Worm (Caenorhabditis elegans) whole organism, young adult: ENCODE data around the gene F49C12.1.

ENCODE experiments used
- B0019.2 ChIP-seq: fragments of 200-800 bp; sonication (Bioruptor generic); conservative IDR thresholded peaks from 2 replicates; pipeline ENCODE4 v1.3.6; 2022; ENCODE audit warnings: missing genetic modification reagents, missing genetic modification characterization, missing compliant biosample characterization
- B0035.1 ChIP-seq: sonication (generic microtip); optimal IDR thresholded peaks from 2 replicates; lab custom pipeline; 2016; ENCODE audit warnings: missing genetic modification characterization, mild to moderate bottlenecking, missing compliant biosample characterization, missing genotype, missing genetic modification reagents
- C06A6.2 ChIP-seq: fragments of 200-800 bp; sonication (Bioruptor generic); conservative IDR thresholded peaks from 2 replicates; pipeline ENCODE4 v1.3.6; 2022; ENCODE audit warnings: missing genetic modification characterization, missing compliant biosample characterization
- C17E4.6 ChIP-seq: fragments of 200-800 bp; sonication (Bioruptor generic); IDR thresholded peaks from 2 replicates; pipeline ENCODE4 v1.3.6; 2022; ENCODE audit warnings: missing genetic modification reagents, missing genetic modification characterization, missing compliant biosample characterization
- F39B2.1 ChIP-seq: fragments of 200-800 bp; sonication (Bioruptor generic); IDR thresholded peaks from 2 replicates; pipeline ENCODE4 v1.3.6; 2022; ENCODE audit warnings: missing genetic modification reagents, missing genetic modification characterization, missing compliant biosample characterization
- Y56A3A.18 ChIP-seq: fragments of 200-800 bp; sonication (Bioruptor generic); IDR thresholded peaks from 2 replicates; pipeline ENCODE4 v1.3.6; 2022; ENCODE audit warnings: missing genetic modification reagents, missing genetic modification characterization, missing compliant biosample characterization
- aptf-2 ChIP-seq: fragments of 200-800 bp; sonication (Bioruptor generic); conservative IDR thresholded peaks from 2 replicates; pipeline ENCODE4 v1.3.6; 2022; ENCODE audit warnings: missing genetic modification reagents, missing genetic modification characterization, missing compliant biosample characterization
- aptf-3 ChIP-seq: fragments of 200-800 bp; sonication (Bioruptor generic); IDR thresholded peaks from 2 replicates; pipeline ENCODE4 v1.3.6; 2022; ENCODE audit warnings: missing genetic modification characterization, missing compliant biosample characterization
- atf-7 ChIP-seq: sonication (generic microtip); optimal IDR thresholded peaks from 2 replicates; lab custom pipeline; 2017; ENCODE audit warnings: mild to moderate bottlenecking, missing genetic modification characterization, missing compliant biosample characterization
- athp-1 ChIP-seq: sonication (generic microtip); optimal IDR thresholded peaks from 2 replicates; lab custom pipeline; 2017; ENCODE audit warnings: mild to moderate bottlenecking, missing genetic modification characterization, missing compliant biosample characterization
- attf-3 ChIP-seq: fragments of 200-800 bp; sonication (Bioruptor generic); conservative IDR thresholded peaks from 2 replicates; pipeline ENCODE4 v1.3.6; 2022; ENCODE audit warnings: missing genetic modification reagents, missing genetic modification characterization, missing compliant biosample characterization
- ceh-40 ChIP-seq: fragments of 200-800 bp; sonication (Bioruptor generic); IDR thresholded peaks from 2 replicates; pipeline ENCODE4 v1.3.6; 2022; ENCODE audit warnings: missing genetic modification characterization, missing compliant biosample characterization
- ceh-58 ChIP-seq: fragments of 200-800 bp; sonication (Bioruptor generic); IDR thresholded peaks from 2 replicates; pipeline ENCODE4 v1.3.6; 2022; ENCODE audit warnings: missing genetic modification characterization, missing compliant biosample characterization
- ceh-79 ChIP-seq: sonication (generic microtip); optimal IDR thresholded peaks from 2 replicates; lab custom pipeline; 2017; ENCODE audit warnings: mild to moderate bottlenecking, missing genetic modification characterization, missing compliant biosample characterization
- dox-1 ChIP-seq: fragments of 200-800 bp; sonication (Bioruptor generic); IDR thresholded peaks from 2 replicates; pipeline ENCODE4 v1.3.6; 2022; ENCODE audit warnings: missing genetic modification reagents, missing genetic modification characterization, missing compliant biosample characterization
- dpff-1 ChIP-seq: sonication (generic microtip); optimal IDR thresholded peaks from 2 replicates; lab custom pipeline; 2017; ENCODE audit warnings: mild to moderate bottlenecking, missing genetic modification characterization, missing compliant biosample characterization
- dpl-1 ChIP-seq: fragments of 150-350 bp; optimal IDR thresholded peaks from 2 replicates; lab custom pipeline; 2014; ENCODE audit warnings: missing biosample characterization, missing genetic modification reagents, missing genetic modification characterization
- efl-1 ChIP-seq: fragments of 150-350 bp; optimal IDR thresholded peaks from 2 replicates; lab custom pipeline; 2014; ENCODE audit warnings: missing biosample characterization, missing genetic modification reagents, missing genetic modification characterization
- egl-18 ChIP-seq: fragments of 200-800 bp; sonication (Bioruptor generic); IDR thresholded peaks from 2 replicates; pipeline ENCODE4 v1.3.6; 2022; ENCODE audit warnings: missing genetic modification reagents, missing genetic modification characterization, missing compliant biosample characterization
- egrh-3 ChIP-seq: fragments of 200-800 bp; sonication (Bioruptor generic); IDR thresholded peaks from 2 replicates; pipeline ENCODE4 v1.3.6; 2022; ENCODE audit warnings: missing genetic modification reagents, missing genetic modification characterization, missing compliant biosample characterization
- fkh-3 ChIP-seq: sonication (generic microtip); optimal IDR thresholded peaks from 2 replicates; lab custom pipeline; 2016; ENCODE audit warnings: mild to moderate bottlenecking, missing genetic modification characterization, missing compliant biosample characterization
- him-1 ChIP-seq: sonication (generic microtip); optimal IDR thresholded peaks from 2 replicates; lab custom pipeline; 2016; ENCODE audit warnings: missing genotype, missing genetic modification reagents, missing genetic modification characterization, missing compliant biosample characterization
- hlh-26 ChIP-seq: fragments of 200-800 bp; sonication (Bioruptor generic); conservative IDR thresholded peaks from 2 replicates; pipeline ENCODE4 v1.3.6; 2022; ENCODE audit warnings: missing genetic modification reagents, missing genetic modification characterization, missing compliant biosample characterization
- hmg-1.2 ChIP-seq: fragments of 200-800 bp; sonication (Bioruptor generic); IDR thresholded peaks from 2 replicates; pipeline ENCODE4 v1.3.6; 2022; ENCODE audit warnings: missing genetic modification reagents, missing genetic modification characterization, missing compliant biosample characterization
- let-526 ChIP-seq: fragments of 200-800 bp; sonication (Bioruptor generic); IDR thresholded peaks from 2 replicates; pipeline ENCODE4 v1.3.6; 2022; ENCODE audit warnings: missing genetic modification reagents, missing genetic modification characterization, missing compliant biosample characterization
- lin-35 ChIP-seq, 3 experiments: fragments of 150-350 bp in 2 of 3; sonication (generic microtip) in 1 of 3; optimal IDR thresholded peaks; 2 replicates each; lab custom pipeline; 2014 to 2018; ENCODE audit warnings: missing biosample characterization in 3 of 3, missing genetic modification characterization in 3 of 3, missing genetic modification reagents in 3 of 3
- lin-40 ChIP-seq: sonication (generic microtip); optimal IDR thresholded peaks from 2 replicates; lab custom pipeline; 2016; ENCODE audit warnings: missing genetic modification characterization, mild to moderate bottlenecking, missing compliant biosample characterization, missing genotype, missing genetic modification reagents
- lin-54 ChIP-seq: fragments of 200-800 bp; sonication (Bioruptor generic); optimal IDR thresholded peaks from 2 replicates; lab custom pipeline; 2018; ENCODE audit warnings: mild to moderate bottlenecking, missing genetic modification characterization, missing compliant biosample characterization
- madf-6 ChIP-seq: fragments of 200-800 bp; sonication (Bioruptor generic); IDR thresholded peaks from 2 replicates; pipeline ENCODE4 v1.3.6; 2022; ENCODE audit warnings: missing genetic modification reagents, missing genetic modification characterization, missing compliant biosample characterization
- mel-28 ChIP-seq: sonication (generic microtip); optimal IDR thresholded peaks from 2 replicates; lab custom pipeline; 2016; ENCODE audit warnings: borderline replicate concordance, mild to moderate bottlenecking, missing genetic modification characterization, missing compliant biosample characterization
- mes-4 ChIP-seq: sonication (generic microtip); optimal IDR thresholded peaks from 2 replicates; lab custom pipeline; 2016; ENCODE audit warnings: missing genotype, missing genetic modification characterization, missing compliant biosample characterization
- nfya-1 ChIP-seq: sonication (generic microtip); optimal IDR thresholded peaks from 2 replicates; lab custom pipeline; 2017; ENCODE audit warnings: antibody characterized with exemption, missing compliant biosample characterization, missing genetic modification characterization, borderline replicate concordance; ENCODE audit not compliant: insufficient read depth
- nhr-27 ChIP-seq: fragments of 200-800 bp; sonication (Bioruptor generic); optimal IDR thresholded peaks from 2 replicates; lab custom pipeline; 2018; ENCODE audit warnings: mild to moderate bottlenecking, missing genetic modification characterization, moderate library complexity, missing compliant biosample characterization
- pbrm-1 ChIP-seq: fragments of 200-800 bp; sonication (Bioruptor generic); IDR thresholded peaks from 2 replicates; pipeline ENCODE4 v1.3.6; 2022; ENCODE audit warnings: missing genetic modification reagents, missing genetic modification characterization, missing compliant biosample characterization
- sdz-38 ChIP-seq: sonication (generic microtip); optimal IDR thresholded peaks from 2 replicates; lab custom pipeline; 2016; ENCODE audit warnings: missing genotype, missing genetic modification characterization, missing compliant biosample characterization
- snpc-1.3 ChIP-seq: sonication (generic microtip); optimal IDR thresholded peaks from 2 replicates; lab custom pipeline; 2017; ENCODE audit warnings: missing genetic modification characterization, mild to moderate bottlenecking, missing compliant biosample characterization, antibody characterized with exemption, moderate library complexity, missing genotype, missing genetic modification reagents; ENCODE audit not compliant: insufficient read depth
- snpc-4 ChIP-seq, 5 experiments: fragments of 150-350 bp in 1 of 5; sonication (generic microtip) in 4 of 5; optimal IDR thresholded peaks; 2 replicates each; lab custom pipeline; 2014 to 2018; ENCODE audit warnings: missing genetic modification characterization in 5 of 5, missing biosample characterization in 3 of 5, antibody characterized with exemption in 2 of 5, mild to moderate bottlenecking in 2 of 5, missing compliant biosample characterization in 2 of 5, missing genotype in 2 of 5, moderate library complexity in 2 of 5, missing genetic modification reagents in 1 of 5
- somi-1 ChIP-seq: fragments of 200-800 bp; sonication (Bioruptor generic); optimal IDR thresholded peaks from 2 replicates; lab custom pipeline; 2018; ENCODE audit warnings: mild to moderate bottlenecking, missing genetic modification characterization, missing compliant biosample characterization
- unc-62 ChIP-seq: fragments of 150-350 bp; optimal IDR thresholded peaks from 2 replicates; lab custom pipeline; 2014; ENCODE audit warnings: missing biosample characterization, missing genetic modification reagents, missing genetic modification characterization
- ztf-25 ChIP-seq: fragments of 200-800 bp; sonication (Bioruptor generic); IDR thresholded peaks from 2 replicates; pipeline ENCODE4 v1.3.6; 2022; ENCODE audit warnings: missing genetic modification reagents, missing genetic modification characterization, missing compliant biosample characterization
- ztf-3 ChIP-seq: fragments of 200-800 bp; sonication (Bioruptor generic); optimal IDR thresholded peaks from 2 replicates; lab custom pipeline; 2018; ENCODE audit warnings: mild to moderate bottlenecking, missing genetic modification characterization, missing compliant biosample characterization

Gene F49C12.1

DNA sequence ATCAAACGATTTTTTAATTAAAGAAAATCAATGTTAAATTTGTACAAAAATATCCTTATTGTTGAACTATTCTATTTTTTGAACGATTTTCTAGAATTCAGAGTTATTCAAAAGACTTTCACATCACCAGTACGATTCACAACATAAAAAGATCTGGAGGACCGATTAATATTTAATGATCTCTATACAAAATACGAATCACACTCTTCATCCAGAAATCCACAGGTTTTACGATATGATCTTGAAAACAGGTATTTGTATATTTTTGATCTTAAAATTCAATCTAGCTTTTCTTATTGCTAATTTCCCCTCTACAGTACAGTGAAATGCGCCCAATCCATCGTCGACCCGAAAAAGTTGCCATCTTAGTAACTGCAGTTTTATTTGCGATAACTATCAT is 8.5 kb upstream of the F49C12.1 start, which contains the start of gene F49C12.5:
Gene F49C12.5 (plus strand): TSS at position 301 of the 400 bp plus-strand sequence.
- TF ChIP-seq snpc-1.3 (tag; lab: Kevin White, UChicago) = no peak
- TF ChIP-seq somi-1 (GFP tag; lab: Kevin White, UChicago) = no peak
- TF ChIP-seq him-1 (tag; lab: Kevin White, UChicago) = no peak
- TF ChIP-seq aptf-3 (GFP tag; lab: Robert Waterston, UW) = no peak
- TF ChIP-seq F39B2.1 = no peak
- no peak for TF ChIP-seq aptf-2 (GFP tag; lab: Robert Waterston, UW)
- TF ChIP-seq dpff-1 (tag; lab: Kevin White, UChicago) = no peak
- no peak for TF ChIP-seq madf-6 (GFP tag; lab: Robert Waterston, UW)

ce11 chrIV:9303994-9304393 is 7.8 kb upstream of the F49C12.1 start, which contains the start of gene F49C12.4:
Gene F49C12.4 (minus strand): TSS chrIV:9304094.
- TF ChIP-seq sdz-38 (tag; lab: Kevin White, UChicago) (no peak), pbrm-1 (GFP tag; lab: Robert Waterston, UW) (no peak), efl-1 (no peak), B0019.2 (GFP tag; lab: Robert Waterston, UW) (no peak), mel-28 (no peak), attf-3 (GFP tag; lab: Robert Waterston, UW) (no peak), hlh-26 (GFP tag; lab: Robert Waterston, UW) (no peak), ceh-58 (GFP tag; lab: Robert Waterston, UW) (no peak), let-526 (GFP tag; lab: Robert Waterston, UW) (no peak), fkh-3 (tag; lab: Kevin White, UChicago) (no peak), nfya-1 (tag; lab: Kevin White, UChicago) (no peak), athp-1 (no peak), nhr-27 (tag; lab: Kevin White, UChicago) (no peak)

DNA sequence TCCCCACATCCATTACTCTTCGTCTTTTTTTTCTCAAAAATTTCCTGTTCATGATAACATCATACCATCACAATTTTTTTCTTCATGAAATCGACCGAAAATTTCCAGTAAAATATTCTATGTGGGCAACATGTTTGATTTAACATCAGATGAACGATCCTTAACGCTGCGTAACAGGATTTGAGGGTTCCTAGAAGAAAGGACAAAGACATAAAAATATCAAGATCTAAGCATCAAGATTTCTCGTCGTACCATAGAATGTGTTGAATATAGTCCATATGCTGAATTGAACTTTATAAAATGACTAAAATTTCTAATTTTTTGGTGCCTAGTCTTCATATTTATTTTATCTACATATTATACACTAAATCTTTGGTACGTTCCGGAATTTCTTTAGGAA is 4.0 kb upstream of the F49C12.1 start, which contains the start of gene F49C12.3:
Gene F49C12.3 (plus strand): TSS at position 301 of the 400 bp plus-strand sequence.
- TF ChIP-seq ztf-25 (GFP tag; lab: Robert Waterston, UW) = no peak
- TF ChIP-seq lin-35 (GFP tag; optimal IDR thresholded peaks at IDR 0.05; lab: Kevin White, UChicago) = no peak
- no peak for TF ChIP-seq Y56A3A.18 (GFP tag; lab: Robert Waterston, UW)
- TF ChIP-seq let-526 (GFP tag; lab: Robert Waterston, UW) = no peak
- TF ChIP-seq ztf-3 (GFP tag; lab: Kevin White, UChicago) = no peak
- no peak for TF ChIP-seq ceh-40 (GFP tag; lab: Robert Waterston, UW)
- no peak for TF ChIP-seq C17E4.6 (GFP tag; lab: Robert Waterston, UW)
- TF ChIP-seq lin-54 (GFP tag; lab: Kevin White, UChicago) = no peak
- no peak for TF ChIP-seq F39B2.1
- TF ChIP-seq egl-18 (GFP tag; lab: Robert Waterston, UW) = no peak
- TF ChIP-seq egrh-3 = no peak
- no peak for TF ChIP-seq hmg-1.2 (GFP tag; lab: Robert Waterston, UW)
- TF ChIP-seq snpc-4 (GFP tag; optimal IDR thresholded peaks at IDR 0.05; lab: Kevin White, UChicago) = no peak
- TF ChIP-seq snpc-4 (tag; optimal IDR thresholded peaks at IDR 0.05; lab: Kevin White, UChicago) = no peak
- TF ChIP-seq athp-1 = no peak

DNA sequence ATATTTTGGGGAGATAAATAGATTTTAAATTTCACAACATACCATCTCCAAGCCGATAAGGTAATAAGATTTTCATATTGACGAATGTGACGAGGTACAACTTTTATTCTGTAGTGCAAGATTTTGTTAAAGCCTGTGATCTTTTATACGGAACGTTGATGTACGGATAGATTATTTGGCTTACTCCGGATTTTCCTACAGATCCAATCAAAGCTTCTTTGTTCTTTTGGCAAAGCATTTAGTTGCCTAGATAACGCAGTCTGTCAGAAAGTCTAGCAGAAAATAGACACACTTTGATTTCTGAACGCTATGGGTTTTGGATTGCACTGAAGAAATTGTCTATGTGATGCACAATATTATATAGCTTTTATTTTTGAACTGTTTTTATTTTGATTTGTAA is 3.0 kb upstream of the F49C12.1 start, which contains the start of gene F49C12.2:
Gene F49C12.2 (minus strand): TSS at position 101 of the 400 bp plus-strand sequence.
- no peak for TF ChIP-seq ceh-58 (GFP tag; lab: Robert Waterston, UW)
- no peak for TF ChIP-seq snpc-1.3 (tag; lab: Kevin White, UChicago)
- no peak for TF ChIP-seq B0035.1 (tag; lab: Kevin White, UChicago)
- TF ChIP-seq ceh-79 (tag; lab: Kevin White, UChicago) = no peak
- TF ChIP-seq atf-7 = no peak
- TF ChIP-seq lin-40 (tag; lab: Kevin White, UChicago) = no peak
- TF ChIP-seq dpl-1 (GFP tag; lab: Kevin White, UChicago) = no peak
- no peak for TF ChIP-seq hmg-1.2 (GFP tag; lab: Robert Waterston, UW)
- TF ChIP-seq C06A6.2 (GFP tag; lab: Robert Waterston, UW) = no peak
- TF ChIP-seq unc-62 (GFP tag; lab: Kevin White, UChicago) = no peak
- TF ChIP-seq dox-1 (GFP tag; lab: Robert Waterston, UW) = no peak
- TF ChIP-seq mes-4 (tag; lab: Kevin White, UChicago) = no peak
- no peak for TF ChIP-seq ceh-40 (GFP tag; lab: Robert Waterston, UW)
